Fruit fly (Drosophila melanogaster) whole organism, pupa: ENCODE results near the gene p53.

Experiments used
- CG10348 ChIP-seq: fragments of 200-800 bp; sonication (Bioruptor generic); IDR thresholded peaks from 2 replicates; pipeline ENCODE4 v1.3.6; 2022; ENCODE audit warnings: missing biosample characterization, missing genetic modification characterization
- CG14655 ChIP-seq: fragments of 200-800 bp; sonication (Bioruptor generic); optimal IDR thresholded peaks from 3 replicates; lab custom pipeline; 2017; ENCODE audit warnings: mild to moderate bottlenecking, missing biosample characterization, missing genetic modification reagents, missing genetic modification characterization
- CG34367 ChIP-seq: fragments of 200-800 bp; sonication (Bioruptor generic); optimal IDR thresholded peaks from 2 replicates; lab custom pipeline; 2018; ENCODE audit warnings: missing biosample characterization, mild to moderate bottlenecking, missing genetic modification characterization
- CG8159 ChIP-seq: fragments of 200-800 bp; sonication (Bioruptor generic); optimal IDR thresholded peaks from 3 replicates; lab custom pipeline; 2018; ENCODE audit warnings: missing biosample characterization, mild to moderate bottlenecking, missing genetic modification characterization, moderate library complexity
- D1 ChIP-seq: fragments of 200-800 bp; sonication (Bioruptor generic); optimal IDR thresholded peaks from 2 replicates; lab custom pipeline; 2018; ENCODE audit warnings: missing biosample characterization, mild to moderate bottlenecking, missing genetic modification characterization, moderate library complexity
- Pif1A ChIP-seq: fragments of 200-800 bp; sonication (Bioruptor generic); optimal IDR thresholded peaks from 3 replicates; lab custom pipeline; 2016; ENCODE audit warnings: missing biosample characterization, missing genetic modification characterization
- gl ChIP-seq: fragments of 200-800 bp; sonication (Bioruptor generic); optimal IDR thresholded peaks from 2 replicates; lab custom pipeline; 2018; ENCODE audit warnings: missing biosample characterization, mild to moderate bottlenecking, missing genetic modification characterization
- rn ChIP-seq: fragments of 200-800 bp; sonication (Bioruptor generic); IDR thresholded peaks from 2 replicates; pipeline ENCODE4 v1.3.6; 2022; ENCODE audit warnings: missing biosample characterization, missing genetic modification characterization

DNA sequence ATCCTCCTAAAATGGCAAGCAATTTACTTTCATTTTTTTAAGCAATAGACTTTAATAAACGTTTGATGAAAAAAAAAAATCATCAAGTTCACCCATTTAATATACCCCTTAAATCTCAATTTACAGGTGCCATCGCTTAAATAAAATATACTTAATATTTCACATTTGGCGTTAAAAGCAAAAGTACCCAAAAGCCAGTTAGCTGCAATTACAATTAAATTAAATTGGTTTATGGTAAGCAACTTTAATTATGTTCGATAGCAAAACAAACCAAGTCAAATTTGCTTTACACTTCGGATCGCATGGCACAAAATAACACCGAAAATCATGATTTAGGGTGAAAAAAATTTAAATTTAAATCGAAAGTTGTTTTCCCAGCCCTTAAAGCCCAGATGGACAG, 11.9 kb downstream of the p53 start, which contains the start of gene CG13838:
- TF ChIP-seq CG14655 (GFP tag; lab: Kevin White, UChicago) (no peak), Pif1A (GFP tag; lab: Kevin White, UChicago) (no peak), D1 (tag; lab: Kevin White, UChicago) (no peak), CG34367 (tag; lab: Kevin White, UChicago) (no peak), gl (no peak), rn (GFP tag; lab: Robert Waterston, UW) (no peak), CG8159 (tag; lab: Kevin White, UChicago) (no peak), CG10348 (no peak)
